Worm (Caenorhabditis elegans) whole organism, midembryonic: ENCODE results near the gene sre-20.

Experiments used
- cog-1 ChIP-seq: sonication (generic microtip); optimal IDR thresholded peaks from 2 replicates; lab custom pipeline; 2016; ENCODE audit warnings: missing genetic modification characterization, missing compliant biosample characterization
- flt-1 ChIP-seq: fragments of 200-800 bp; sonication (Bioruptor generic); IDR thresholded peaks from 2 replicates; pipeline ENCODE4 v1.3.6; 2022; ENCODE audit warnings: missing genetic modification characterization, missing compliant biosample characterization
- med-1 ChIP-seq: sonication (generic microtip); optimal IDR thresholded peaks from 2 replicates; lab custom pipeline; 2017; ENCODE audit warnings: missing genetic modification characterization, mild to moderate bottlenecking, missing compliant biosample characterization, antibody characterized with exemption, missing genetic modification reagents; ENCODE audit not compliant: insufficient read depth
- ref-1 ChIP-seq: fragments of 200-800 bp; sonication (Bioruptor generic); conservative IDR thresholded peaks from 2 replicates; pipeline ENCODE4 v1.3.6; 2022; ENCODE audit warnings: missing genetic modification reagents, missing genetic modification characterization, missing compliant biosample characterization
- tab-1 ChIP-seq: fragments of 200-800 bp; sonication (Bioruptor generic); IDR thresholded peaks from 2 replicates; pipeline ENCODE4 v1.3.6; 2022; ENCODE audit warnings: missing genetic modification characterization, missing compliant biosample characterization
- ztf-29 ChIP-seq: fragments of 200-800 bp; sonication (Bioruptor generic); IDR thresholded peaks from 2 replicates; pipeline ENCODE4 v1.3.6; 2022; ENCODE audit warnings: missing genetic modification reagents, missing genetic modification characterization, missing compliant biosample characterization

ce11 chrV:12787026-12787425 lies 2.3 kb upstream of the sre-20 start, which contains the start of gene fkb-4:
- TF ChIP-seq cog-1 (tag; lab: Kevin White, UChicago) (no peak), flt-1 (GFP tag; lab: Robert Waterston, UW) (no peak), med-1 (GFP tag; lab: Kevin White, UChicago) (no peak), tab-1 (GFP tag; lab: Robert Waterston, UW) (no peak), ztf-29 (GFP tag; lab: Robert Waterston, UW) (no peak), ref-1 (no peak)
